Worm (Caenorhabditis elegans) whole organism, L2 larva: ENCODE measurements around the gene moc-2.
A peak's percentile ranks its signal among the peaks of the same experiment; 100 is the strongest.

Experiments
- C34F6.9 ChIP-seq: fragments of 150-350 bp; optimal IDR thresholded peaks from 2 replicates; lab custom pipeline; 2014; ENCODE audit warnings: missing biosample characterization, missing genetic modification characterization
- F13H6.1 ChIP-seq: sonication (generic microtip); optimal IDR thresholded peaks from 2 replicates; lab custom pipeline; 2016; ENCODE audit warnings: missing genetic modification characterization, missing compliant biosample characterization
- egl-27 ChIP-seq: sonication (generic microtip); optimal IDR thresholded peaks from 3 replicates; lab custom pipeline; 2017; ENCODE audit warnings: missing biosample characterization, missing genetic modification reagents, missing genetic modification characterization
- lin-11 ChIP-seq: fragments of 150-350 bp; sonication (generic microtip); optimal IDR thresholded peaks from 2 replicates; lab custom pipeline; 2014; ENCODE audit warnings: missing biosample characterization, missing genetic modification characterization, inconsistent platforms, mixed read lengths
- nhr-25 ChIP-seq: fragments of 150-350 bp; sonication (generic microtip); optimal IDR thresholded peaks from 3 replicates; lab custom pipeline; 2014; ENCODE audit warnings: missing biosample characterization, missing genetic modification characterization
- nhr-6 ChIP-seq: fragments of 150-350 bp; optimal IDR thresholded peaks from 2 replicates; lab custom pipeline; 2014; ENCODE audit warnings: missing biosample characterization, missing genetic modification characterization
- unc-55 ChIP-seq: fragments of 150-350 bp; sonication (generic microtip); optimal IDR thresholded peaks from 3 replicates; lab custom pipeline; 2014; ENCODE audit warnings: missing biosample characterization, missing genetic modification reagents, missing genetic modification characterization
- unc-62 ChIP-seq: fragments of 150-350 bp; optimal IDR thresholded peaks from 2 replicates; lab custom pipeline; 2014; ENCODE audit warnings: missing biosample characterization, missing genetic modification reagents, missing genetic modification characterization
- ztf-4 ChIP-seq: fragments of 150-350 bp; optimal IDR thresholded peaks from 2 replicates; lab custom pipeline; 2014; ENCODE audit warnings: missing biosample characterization, missing genetic modification characterization

DNA sequence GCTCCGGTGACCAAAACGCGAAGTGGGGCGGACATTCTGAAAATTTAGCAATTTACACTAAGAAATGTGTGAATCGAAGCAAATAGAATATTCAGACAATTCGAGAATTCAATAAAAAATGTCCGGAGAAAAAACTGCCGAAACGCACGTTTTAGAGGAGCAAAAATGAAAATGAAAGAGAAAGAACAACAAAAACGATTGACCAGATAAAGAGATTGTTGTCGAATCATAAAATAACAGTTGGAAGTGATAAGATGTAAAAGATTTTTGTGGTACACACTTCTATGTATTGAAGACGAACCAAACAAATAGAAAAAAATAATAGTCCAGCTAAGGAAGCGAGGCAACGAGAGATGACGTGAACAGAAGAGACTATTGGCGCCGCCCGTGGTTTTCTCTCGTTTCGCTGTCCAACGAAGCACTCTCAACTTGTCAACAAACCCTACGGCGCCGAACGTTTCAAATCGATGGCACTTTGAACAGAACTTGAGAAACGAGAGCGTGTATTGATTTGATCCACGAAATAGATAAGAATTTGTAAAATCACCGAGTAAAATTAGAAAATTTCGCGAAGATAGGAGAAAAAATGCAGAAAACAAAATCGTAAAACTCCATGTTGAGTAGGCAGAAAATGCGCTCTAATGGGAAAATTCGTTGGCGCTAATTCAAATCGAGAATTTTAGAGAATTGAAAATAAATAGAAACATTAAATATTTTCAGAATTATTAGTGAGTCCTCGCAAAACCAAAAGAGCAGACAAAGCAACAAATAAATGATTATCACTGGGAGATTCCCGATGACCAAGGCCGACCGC, 12.7 kb upstream of the moc-2 start, which contains the start of gene mdh-1:
- TF ChIP-seq unc-62 (GFP tag; lab: Kevin White, UChicago) (no peak), unc-55 (peak; percentile 67), ztf-4 (tag; lab: Kevin White, UChicago) (no peak), F13H6.1 (tag; lab: Kevin White, UChicago) (no peak), egl-27 (tag; lab: Kevin White, UChicago) (no peak), nhr-6 (tag; lab: Kevin White, UChicago) (no peak), C34F6.9 (tag; lab: Kevin White, UChicago) (no peak), lin-11 (no peak), nhr-25 (tag; lab: Kevin White, UChicago) (no peak)
